Worm (Caenorhabditis elegans): ENCODE data around the gene K02E7.4.

The K02E7.4 gene

ce11 chrII:1101413-1101812 lies 29.2 kb downstream of the K02E7.4 start:
- TF ChIP-seq ces-1 (GFP tag; optimal IDR thresholded peaks at IDR 0.05), result no peak
- TF ChIP-seq ceh-43 (GFP tag; optimal IDR thresholded peaks at IDR 0.05), result no peak
- TF ChIP-seq lsy-2 (tag; optimal IDR thresholded peaks at IDR 0.05), result no peak
- no peak for TF ChIP-seq snpc-4 (tag; optimal IDR thresholded peaks at IDR 0.05)
- no peak for TF ChIP-seq nhr-28 (tag; optimal IDR thresholded peaks at IDR 0.05)
- no peak for TF ChIP-seq elt-3 (tag; optimal IDR thresholded peaks at IDR 0.05)
- no peak for TF ChIP-seq pha-4 (tag; optimal IDR thresholded peaks at IDR 0.05)
- TF ChIP-seq ztf-11 (tag; optimal IDR thresholded peaks at IDR 0.05), result no peak
- TF ChIP-seq mab-5 (tag; optimal IDR thresholded peaks at IDR 0.05), result no peak
- TF ChIP-seq bed-3 (GFP tag; optimal IDR thresholded peaks at IDR 0.05), result no peak
- TF ChIP-seq mep-1 (tag; optimal IDR thresholded peaks at IDR 0.05), result no peak
- no peak for TF ChIP-seq cnd-1 (tag; optimal IDR thresholded peaks at IDR 0.05)
- TF ChIP-seq nhr-12 (tag; optimal IDR thresholded peaks at IDR 0.05), result no peak
- TF ChIP-seq mls-2 (tag; optimal IDR thresholded peaks at IDR 0.05), result no peak

DNA sequence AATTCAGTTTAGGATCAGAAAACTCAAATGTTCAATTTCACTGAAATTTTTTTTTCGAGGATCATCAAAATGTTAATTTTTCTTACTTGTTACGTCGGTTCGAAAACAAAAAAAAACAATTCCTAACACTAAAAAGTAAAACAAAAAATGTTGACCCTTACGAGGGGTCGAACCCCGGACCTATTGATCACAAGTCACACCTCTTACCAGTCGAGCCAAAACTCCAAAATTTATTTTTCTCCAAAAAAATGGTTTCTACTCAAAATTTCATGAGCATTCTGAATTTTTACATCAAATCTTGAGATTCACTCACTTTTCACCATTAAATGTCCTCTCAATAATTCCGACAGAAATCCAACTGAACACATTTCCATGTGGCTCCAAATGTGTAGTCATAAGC lies 30.0 kb downstream of the K02E7.4 start:
- TF ChIP-seq hlh-1 (tag; optimal IDR thresholded peaks at IDR 0.05), result no peak
- no peak for TF ChIP-seq ceh-83 (GFP tag; optimal IDR thresholded peaks at IDR 0.05)
- TF ChIP-seq mep-1 (tag; optimal IDR thresholded peaks at IDR 0.05), result no peak
- TF ChIP-seq mls-2 (tag; optimal IDR thresholded peaks at IDR 0.05), result no peak
- TF ChIP-seq ceh-39 (tag; optimal IDR thresholded peaks at IDR 0.05), result no peak
- no peak for TF ChIP-seq cnd-1 (tag; optimal IDR thresholded peaks at IDR 0.05)
- TF ChIP-seq tbx-8 (GFP tag; optimal IDR thresholded peaks at IDR 0.05), result no peak
- no peak for TF ChIP-seq sptf-1 (tag; optimal IDR thresholded peaks at IDR 0.05)
- TF ChIP-seq flh-1 (GFP tag; optimal IDR thresholded peaks at IDR 0.05), result no peak
- no peak for TF ChIP-seq snpc-4 (tag; optimal IDR thresholded peaks at IDR 0.05)
- no peak for TF ChIP-seq ztf-11 (tag; optimal IDR thresholded peaks at IDR 0.05)
- no peak for TF ChIP-seq lsy-2 (tag; optimal IDR thresholded peaks at IDR 0.05)
- no peak for TF ChIP-seq ces-1 (GFP tag; optimal IDR thresholded peaks at IDR 0.05)
- no peak for TF ChIP-seq M03D4.4 (tag; optimal IDR thresholded peaks at IDR 0.05)
- TF ChIP-seq nhr-12 (tag; optimal IDR thresholded peaks at IDR 0.05), result no peak
- TF ChIP-seq unc-62 (GFP tag; optimal IDR thresholded peaks at IDR 0.05), result no peak
- no peak for TF ChIP-seq unc-39 (tag; optimal IDR thresholded peaks at IDR 0.05)

DNA sequence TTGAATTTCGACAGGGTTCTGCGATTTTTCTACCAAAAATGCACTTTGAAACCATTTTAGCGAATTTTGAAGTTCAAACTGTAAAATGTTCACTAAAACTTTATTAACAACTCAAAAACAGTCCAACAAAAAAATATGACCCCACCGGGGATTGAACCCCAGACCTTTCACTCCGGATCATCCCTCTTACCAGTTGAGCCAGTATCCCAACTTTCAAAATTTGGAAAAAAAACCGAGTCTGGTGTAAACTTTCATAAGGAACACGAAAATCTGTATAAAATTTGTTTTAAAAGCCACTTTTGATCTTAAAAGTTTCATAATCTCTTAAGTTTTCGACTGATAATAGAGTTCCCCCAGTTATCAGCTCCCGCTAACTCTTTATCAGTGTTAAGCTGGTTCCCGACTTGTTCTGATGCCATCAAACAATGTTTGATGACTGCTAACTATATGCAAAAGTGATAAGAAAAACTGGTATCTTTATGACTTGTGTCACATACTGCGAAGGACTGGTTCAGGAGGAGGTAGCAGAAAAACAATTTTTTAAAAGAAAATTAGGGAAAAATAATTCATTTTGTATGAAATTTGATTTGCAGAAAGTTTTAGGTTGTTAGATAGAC lies 31.4 kb downstream of the K02E7.4 start:
- TF ChIP-seq M03D4.4 (tag; optimal IDR thresholded peaks at IDR 0.05) (no peak), unc-120 (tag; optimal IDR thresholded peaks at IDR 0.05; ENCODE audit: poor library complexity, severe bottlenecking) (no peak), snpc-4 (tag; optimal IDR thresholded peaks at IDR 0.05) (no peak), drap-1 (GFP tag; optimal IDR thresholded peaks at IDR 0.05) (no peak)

- no peak for TF ChIP-seq drap-1 (GFP tag; optimal IDR thresholded peaks at IDR 0.05)
- TF ChIP-seq ham-2 (GFP tag; optimal IDR thresholded peaks at IDR 0.05), result no peak
- no peak for TF ChIP-seq unc-39 (tag; optimal IDR thresholded peaks at IDR 0.05)
- no peak for TF ChIP-seq blmp-1 (tag; optimal IDR thresholded peaks at IDR 0.05)
- TF ChIP-seq snpc-4 (tag; optimal IDR thresholded peaks at IDR 0.05), result no peak
- TF ChIP-seq nhr-2 (tag; optimal IDR thresholded peaks at IDR 0.05), result no peak
- TF ChIP-seq nhr-76 (tag; optimal IDR thresholded peaks at IDR 0.05), result no peak
- no peak for TF ChIP-seq M03D4.4 (tag; optimal IDR thresholded peaks at IDR 0.05)
- no peak for TF ChIP-seq sem-2 (GFP tag; optimal IDR thresholded peaks at IDR 0.05)
- TF ChIP-seq hlh-1 (tag; optimal IDR thresholded peaks at IDR 0.05), result no peak
- no peak for TF ChIP-seq unc-62 (GFP tag; optimal IDR thresholded peaks at IDR 0.05)
- TF ChIP-seq cnd-1 (tag; optimal IDR thresholded peaks at IDR 0.05), result no peak
These were observed 32.2 kb downstream of the K02E7.4 start, which contains the start of gene T13B5.9 for ce11 chrII:1104409-1104808. T13B5.9 (minus strand) TSS chrII:1104509.

DNA sequence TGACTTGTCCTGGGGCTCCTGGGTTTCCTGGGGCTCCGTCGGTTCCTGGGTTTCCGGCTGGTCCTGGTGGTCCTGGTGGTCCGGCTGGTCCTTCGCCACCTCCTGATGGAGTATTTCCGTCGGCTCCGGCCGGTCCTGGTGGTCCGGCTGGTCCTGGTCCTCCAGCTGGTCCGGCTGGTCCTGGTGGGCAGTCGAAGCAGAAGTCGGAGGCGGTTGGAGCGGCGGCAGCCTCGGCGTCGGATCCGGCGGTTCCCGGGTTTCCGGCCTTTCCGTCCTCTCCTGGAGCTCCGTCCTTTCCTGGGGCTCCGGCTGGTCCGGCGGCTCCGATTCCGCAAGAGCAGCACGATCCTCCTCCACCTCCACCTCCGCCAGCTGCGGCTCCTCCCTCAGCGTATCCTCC lies 33.1 kb downstream of the K02E7.4 start:
- TF ChIP-seq mep-1 (tag; optimal IDR thresholded peaks at IDR 0.05) (no peak), pha-4 (tag; optimal IDR thresholded peaks at IDR 0.05) (no peak), cnd-1 (tag; optimal IDR thresholded peaks at IDR 0.05) (no peak), ceh-39 (tag; optimal IDR thresholded peaks at IDR 0.05) (no peak)
